Fruit fly (Drosophila melanogaster): ENCODE measurements around the gene Pino.

- TF ChIP-seq cnc (optimal IDR thresholded peaks at IDR 0.05) (no peak), Crg-1 (GFP tag; optimal IDR thresholded peaks at IDR 0.05) (no peak), CG5204 (GFP tag; optimal IDR thresholded peaks at IDR 0.05) (no peak), Hr96 (GFP tag; optimal IDR thresholded peaks at IDR 0.05) (no peak)
These were observed 62.4 kb downstream of the Pino start for dm6 chr2L:1066330-1066729.

Measured in whole organism, adult.